Worm (Caenorhabditis elegans) whole organism, mixed stage, embryonic: ENCODE results near the gene nono-1.

Experiments used
- ceh-83 ChIP-seq: fragments of 200-800 bp; sonication (Bioruptor generic); optimal IDR thresholded peaks from 2 replicates; lab custom pipeline; 2018; ENCODE audit warnings: mild to moderate bottlenecking, missing genetic modification characterization, missing compliant biosample characterization
- elt-3 ChIP-seq: fragments of 150-350 bp; optimal IDR thresholded peaks from 2 replicates; lab custom pipeline; 2014; ENCODE audit warnings: missing biosample characterization, missing genetic modification characterization
- flh-1 ChIP-seq: fragments of 200-800 bp; sonication (Bioruptor generic); optimal IDR thresholded peaks from 2 replicates; lab custom pipeline; 2018; ENCODE audit warnings: mild to moderate bottlenecking, missing genetic modification characterization, moderate library complexity, missing compliant biosample characterization
- ham-2 ChIP-seq: fragments of 200-800 bp; sonication (Bioruptor generic); optimal IDR thresholded peaks from 2 replicates; lab custom pipeline; 2018; ENCODE audit warnings: mild to moderate bottlenecking, missing genetic modification characterization, missing compliant biosample characterization
- lin-13 ChIP-seq: fragments of 150-350 bp; optimal IDR thresholded peaks from 2 replicates; lab custom pipeline; 2014; ENCODE audit warnings: missing biosample characterization, missing genetic modification characterization
- mep-1 ChIP-seq: fragments of 150-350 bp; optimal IDR thresholded peaks from 2 replicates; lab custom pipeline; 2017; ENCODE audit warnings: missing biosample characterization, missing genetic modification reagents, missing genetic modification characterization, inconsistent platforms
- nhr-28 ChIP-seq: fragments of 150-350 bp; optimal IDR thresholded peaks from 2 replicates; lab custom pipeline; 2014; ENCODE audit warnings: missing biosample characterization, missing genetic modification characterization
- nhr-76 ChIP-seq: sonication (generic microtip); optimal IDR thresholded peaks from 2 replicates; lab custom pipeline; 2017; ENCODE audit warnings: missing biosample characterization, missing genetic modification characterization
- pha-4 ChIP-seq: fragments of 150-350 bp; optimal IDR thresholded peaks from 2 replicates; lab custom pipeline; 2018; ENCODE audit warnings: missing biosample characterization, missing genetic modification reagents, missing genetic modification characterization
- snpc-4 ChIP-seq: fragments of 150-350 bp; optimal IDR thresholded peaks from 2 replicates; lab custom pipeline; 2014; ENCODE audit warnings: missing biosample characterization, missing genetic modification characterization
- sptf-1 ChIP-seq: sonication (generic microtip); optimal IDR thresholded peaks from 2 replicates; lab custom pipeline; 2017; ENCODE audit warnings: mild to moderate bottlenecking, missing genetic modification characterization, moderate library complexity, missing compliant biosample characterization
- unc-39 ChIP-seq: fragments of 150-350 bp; optimal IDR thresholded peaks from 2 replicates; lab custom pipeline; 2014; ENCODE audit warnings: missing biosample characterization, missing genetic modification characterization
- unc-62 ChIP-seq: fragments of 150-350 bp; optimal IDR thresholded peaks from 2 replicates; lab custom pipeline; 2014; ENCODE audit warnings: missing biosample characterization, missing genetic modification reagents, missing genetic modification characterization

ce11 chrIII:5942104-5942503, 15.9 kb downstream of the nono-1 start:
- TF ChIP-seq nhr-76 (tag; lab: Kevin White, UChicago) (no peak), snpc-4 (no peak), unc-62 (no peak), ham-2 (GFP tag; lab: Kevin White, UChicago) (peak; percentile 42), mep-1 (tag; lab: Kevin White, UChicago) (no peak), ceh-83 (no peak), elt-3 (no peak), flh-1 (no peak), nhr-28 (no peak), unc-39 (no peak), lin-13 (no peak), sptf-1 (tag; lab: Kevin White, UChicago) (no peak), pha-4 (tag; lab: Kevin White, UChicago) (no peak)
